Worm (Caenorhabditis elegans) whole organism, L2 larva: Measurements from ENCODE around the gene hid-1.

Experiments used
- F13H6.1 ChIP-seq: sonication (generic microtip); optimal IDR thresholded peaks from 2 replicates; lab custom pipeline; 2016; ENCODE audit warnings: missing genetic modification characterization, missing compliant biosample characterization
- Y55F3AM.14 ChIP-seq: fragments of 200-800 bp; sonication (Bioruptor generic); optimal IDR thresholded peaks from 2 replicates; lab custom pipeline; 2018; ENCODE audit warnings: mild to moderate bottlenecking, missing genetic modification characterization, missing compliant biosample characterization
- ZK546.5 ChIP-seq: sonication (generic microtip); optimal IDR thresholded peaks from 2 replicates; lab custom pipeline; 2017; ENCODE audit warnings: missing biosample characterization, missing genetic modification characterization
- aly-2 ChIP-seq: fragments of 150-350 bp; optimal IDR thresholded peaks from 2 replicates; lab custom pipeline; 2014; ENCODE audit warnings: missing biosample characterization, missing genetic modification characterization
- blmp-1 ChIP-seq: sonication (generic microtip); optimal IDR thresholded peaks from 2 replicates; lab custom pipeline; 2017; ENCODE audit warnings: missing genetic modification characterization, mild to moderate bottlenecking, missing compliant biosample characterization, antibody characterized with exemption, moderate library complexity; ENCODE audit not compliant: insufficient read depth
- ceh-82 ChIP-seq: fragments of 150-350 bp; optimal IDR thresholded peaks from 2 replicates; lab custom pipeline; 2014; ENCODE audit warnings: missing biosample characterization, missing genetic modification characterization
- crh-2 ChIP-seq: sonication (generic microtip); optimal IDR thresholded peaks from 2 replicates; lab custom pipeline; 2017; ENCODE audit warnings: missing biosample characterization, missing genetic modification characterization
- egl-27 ChIP-seq: sonication (generic microtip); optimal IDR thresholded peaks from 3 replicates; lab custom pipeline; 2017; ENCODE audit warnings: missing biosample characterization, missing genetic modification reagents, missing genetic modification characterization
- fos-1 ChIP-seq: fragments of 150-350 bp; optimal IDR thresholded peaks from 2 replicates; lab custom pipeline; 2014; ENCODE audit warnings: missing biosample characterization, missing genetic modification characterization
- gmeb-1 ChIP-seq: fragments of 150-350 bp; optimal IDR thresholded peaks from 2 replicates; lab custom pipeline; 2014; ENCODE audit warnings: missing biosample characterization, missing genetic modification characterization
- lin-11 ChIP-seq: fragments of 150-350 bp; sonication (generic microtip); optimal IDR thresholded peaks from 2 replicates; lab custom pipeline; 2014; ENCODE audit warnings: missing biosample characterization, missing genetic modification characterization, inconsistent platforms, mixed read lengths
- lin-13 ChIP-seq: fragments of 150-350 bp; optimal IDR thresholded peaks from 2 replicates; lab custom pipeline; 2014; ENCODE audit warnings: missing biosample characterization, missing genetic modification reagents, missing genetic modification characterization
- lsy-2 ChIP-seq, 2 experiments: fragments of 150-350 bp in 1 of 2; sonication (generic microtip) in 1 of 2; optimal IDR thresholded peaks; 2 replicates each; lab custom pipeline; 2014 to 2017; ENCODE audit warnings: missing biosample characterization in 2 of 2, missing genetic modification characterization in 2 of 2
- nhr-11 ChIP-seq: fragments of 150-350 bp; optimal IDR thresholded peaks from 2 replicates; lab custom pipeline; 2014; ENCODE audit warnings: missing biosample characterization, missing genetic modification characterization
- nhr-21 ChIP-seq: fragments of 150-350 bp; optimal IDR thresholded peaks from 2 replicates; lab custom pipeline; 2014; ENCODE audit warnings: missing biosample characterization, missing genetic modification characterization
- nhr-23 ChIP-seq: fragments of 150-350 bp; optimal IDR thresholded peaks from 2 replicates; lab custom pipeline; 2014; ENCODE audit warnings: missing biosample characterization, missing genetic modification reagents, missing genetic modification characterization
- nhr-237 ChIP-seq: fragments of 150-350 bp; optimal IDR thresholded peaks from 2 replicates; lab custom pipeline; 2014; ENCODE audit warnings: missing biosample characterization, missing genetic modification characterization
- nhr-6 ChIP-seq: fragments of 150-350 bp; optimal IDR thresholded peaks from 2 replicates; lab custom pipeline; 2014; ENCODE audit warnings: missing biosample characterization, missing genetic modification characterization
- sem-4 ChIP-seq: fragments of 150-350 bp; optimal IDR thresholded peaks from 2 replicates; lab custom pipeline; 2014; ENCODE audit warnings: missing biosample characterization, missing genetic modification reagents, missing genetic modification characterization
- sma-3 ChIP-seq: sonication (generic microtip); optimal IDR thresholded peaks from 2 replicates; lab custom pipeline; 2016; ENCODE audit warnings: missing genetic modification reagents, missing genetic modification characterization, missing compliant biosample characterization
- sma-9 ChIP-seq, 2 experiments: fragments of 150-350 bp in 1 of 2; sonication (generic microtip) in 1 of 2; optimal IDR thresholded peaks; 2 replicates each; lab custom pipeline; 2014 to 2016; ENCODE audit warnings: missing genetic modification characterization in 2 of 2, mild to moderate bottlenecking in 1 of 2, missing biosample characterization in 1 of 2, missing compliant biosample characterization in 1 of 2, missing genetic modification reagents in 1 of 2, moderate library complexity in 1 of 2
- unc-39 ChIP-seq: fragments of 150-350 bp; optimal IDR thresholded peaks from 2 replicates; lab custom pipeline; 2014; ENCODE audit warnings: missing biosample characterization, missing genetic modification characterization
- unc-55 ChIP-seq: fragments of 150-350 bp; sonication (generic microtip); optimal IDR thresholded peaks from 3 replicates; lab custom pipeline; 2014; ENCODE audit warnings: missing biosample characterization, missing genetic modification reagents, missing genetic modification characterization
- zag-1 ChIP-seq: fragments of 150-350 bp; optimal IDR thresholded peaks from 2 replicates; lab custom pipeline; 2014; ENCODE audit warnings: missing biosample characterization, missing genetic modification characterization

Gene hid-1

DNA sequence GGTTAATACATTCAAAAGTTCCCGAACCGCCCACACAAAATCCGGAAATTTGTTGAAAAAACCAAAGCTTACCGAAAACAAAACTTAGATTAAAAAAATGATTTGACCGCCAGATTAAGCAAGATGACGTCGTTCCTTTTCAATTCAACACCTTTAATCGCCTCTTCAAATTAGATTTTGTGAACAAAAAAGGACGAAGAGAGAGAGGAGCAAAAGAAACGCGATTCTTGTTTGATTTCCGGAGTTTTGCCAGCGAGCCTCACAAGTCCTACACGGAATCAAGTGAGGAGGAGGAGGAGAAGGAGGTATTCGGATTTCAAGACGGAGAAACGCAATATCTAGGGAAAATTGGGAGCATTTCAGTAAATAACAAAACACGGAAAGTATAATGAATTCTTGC is 31.4 kb upstream of the hid-1 start:
- no peak for TF ChIP-seq sem-4 (tag; lab: Kevin White, UChicago)
- TF ChIP-seq nhr-23 (tag; lab: Kevin White, UChicago), result no peak
- TF ChIP-seq nhr-237, result no peak
- TF ChIP-seq fos-1 (tag; lab: Kevin White, UChicago), result no peak

DNA sequence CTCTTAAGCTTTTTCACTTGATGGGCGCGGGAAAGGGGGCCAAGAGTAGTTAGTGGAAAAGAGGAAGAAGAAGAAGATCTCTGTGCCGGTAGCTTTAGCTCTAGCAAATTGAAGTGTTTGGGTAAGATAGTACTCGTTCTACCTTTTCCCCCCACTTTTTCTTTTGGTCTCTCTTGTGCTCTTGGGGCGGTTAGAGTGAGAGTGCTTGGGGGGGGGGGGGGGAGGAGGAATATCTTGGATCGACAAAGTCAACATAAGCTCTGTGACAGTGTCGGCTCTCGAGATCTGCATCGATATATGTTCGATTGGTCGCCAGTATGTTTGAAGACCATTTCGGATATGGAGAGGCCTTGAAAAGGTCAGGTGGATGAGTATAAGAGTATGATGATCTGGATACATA is 29.1 kb upstream of the hid-1 start, which contains the start of gene fox-1:
TSS of gene fox-1 (minus strand) at position 101 of the 400 bp plus-strand sequence.
- TF ChIP-seq sem-4 (tag; lab: Kevin White, UChicago), result no peak
- TF ChIP-seq egl-27 (tag; lab: Kevin White, UChicago), result no peak
- TF ChIP-seq nhr-11 (tag; lab: Kevin White, UChicago), result no peak
- TF ChIP-seq blmp-1 (tag; lab: Kevin White, UChicago), result no peak
- TF ChIP-seq, all 48 proteins: peak for 0

DNA sequence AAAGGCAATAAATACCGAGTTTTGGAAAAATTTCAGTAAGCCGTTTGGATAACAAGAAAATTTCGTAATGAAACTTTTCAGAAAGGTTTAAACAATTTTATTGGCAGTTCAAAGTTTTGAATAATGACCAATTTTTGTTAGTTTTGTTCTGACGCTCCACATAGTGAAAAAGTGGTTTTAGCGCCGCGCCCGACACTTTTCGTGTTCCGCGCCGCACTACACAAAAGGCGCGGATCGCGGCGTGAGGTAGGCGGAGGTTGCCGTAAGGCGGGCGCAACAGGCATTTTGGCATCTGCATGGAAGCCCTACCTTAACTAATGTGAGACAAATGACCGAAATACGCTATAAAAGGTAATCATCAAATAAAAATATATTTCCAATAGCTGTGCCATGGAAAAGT is 27.1 kb upstream of the hid-1 start:
- TF ChIP-seq sma-9 (GFP tag; optimal IDR thresholded peaks at IDR 0.05; lab: Kevin White, UChicago), result no peak
- no peak for TF ChIP-seq sma-9 (tag; optimal IDR thresholded peaks at IDR 0.05; lab: Kevin White, UChicago)
- no peak for TF ChIP-seq nhr-21 (tag; lab: Kevin White, UChicago)
- no peak for TF ChIP-seq Y55F3AM.14 (GFP tag; lab: Kevin White, UChicago)
- TF ChIP-seq nhr-23 (tag; lab: Kevin White, UChicago), result no peak
- TF ChIP-seq ZK546.5 (tag; lab: Kevin White, UChicago), result no peak
- no peak for TF ChIP-seq aly-2 (tag; lab: Kevin White, UChicago)
- TF ChIP-seq F13H6.1 (tag; lab: Kevin White, UChicago), result no peak
- TF ChIP-seq egl-27 (tag; lab: Kevin White, UChicago), result no peak
- no peak for TF ChIP-seq lin-11 (tag; lab: Kevin White, UChicago)
- TF ChIP-seq unc-39, result no peak

DNA sequence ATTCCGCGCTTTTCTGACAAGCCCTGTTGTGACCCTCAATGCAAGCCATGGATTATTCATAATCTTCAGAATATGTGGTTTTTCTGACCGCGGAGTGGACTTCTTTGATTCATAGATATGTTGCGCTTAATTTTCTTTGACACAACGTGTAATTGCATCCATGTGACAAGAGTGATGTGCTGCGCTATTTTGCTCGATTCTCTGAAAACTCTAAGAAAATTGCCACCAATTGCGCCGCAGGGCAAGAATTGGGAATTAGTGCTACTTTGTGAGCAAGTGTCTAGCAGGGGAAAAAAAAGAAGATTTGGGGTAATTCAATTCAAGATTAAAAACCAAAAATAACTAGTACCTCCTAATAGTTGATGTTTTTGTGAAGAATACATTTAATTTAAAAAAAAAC is 24.8 kb upstream of the hid-1 start:
- TF ChIP-seq sma-9 (GFP tag; optimal IDR thresholded peaks at IDR 0.05; lab: Kevin White, UChicago) (peak; percentile 1), sma-9 (tag; optimal IDR thresholded peaks at IDR 0.05; lab: Kevin White, UChicago) (no peak), sma-3 (GFP tag; lab: Kevin White, UChicago) (no peak), egl-27 (tag; lab: Kevin White, UChicago) (no peak)

DNA sequence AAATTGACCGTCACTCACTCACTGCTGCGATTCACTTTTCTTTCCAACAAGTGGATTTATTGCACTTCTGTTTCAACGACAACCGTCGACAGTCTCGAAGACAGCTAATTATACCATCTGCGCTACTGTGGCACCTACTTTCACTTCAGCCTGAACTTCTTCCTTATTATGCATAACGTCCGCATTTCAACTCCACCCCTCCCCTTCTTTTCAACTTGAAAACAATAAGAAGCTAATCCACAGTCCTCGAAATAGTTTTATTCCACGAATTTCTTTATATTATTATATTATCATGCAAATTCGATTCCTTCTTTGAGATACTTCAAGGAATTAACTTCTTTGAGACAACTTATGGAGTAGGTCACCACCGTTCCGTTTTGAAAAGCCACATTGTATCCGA is 17.5 kb upstream of the hid-1 start, which contains the start of gene R04B3.1:
TSS of gene R04B3.1 (minus strand) at position 101 of the 400 bp plus-strand sequence.
- TF ChIP-seq sem-4 (tag; lab: Kevin White, UChicago) (no peak), blmp-1 (tag; lab: Kevin White, UChicago) (peak; percentile 4), lin-11 (tag; lab: Kevin White, UChicago) (no peak)
- TF ChIP-seq, all 48 proteins: peak for 1

DNA sequence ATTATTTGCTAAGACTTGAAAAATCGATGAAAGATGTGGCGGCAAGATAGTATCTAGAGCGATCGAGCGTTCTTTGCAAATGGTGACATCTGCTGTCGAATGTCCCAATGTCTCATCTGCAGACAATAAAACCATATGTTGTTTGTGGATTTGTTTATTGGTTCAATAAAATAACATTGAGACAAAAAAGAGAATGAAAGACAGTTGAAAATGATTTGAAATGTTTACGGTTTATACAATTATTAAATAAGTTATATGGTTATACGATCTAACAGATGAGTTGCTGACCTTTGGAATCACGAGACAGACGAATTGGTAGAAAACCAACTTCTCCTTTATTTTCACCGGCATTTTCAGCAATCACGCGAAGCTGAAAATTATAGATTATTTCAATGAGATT is 15.2 kb upstream of the hid-1 start, which contains the start of gene R04B3.2:
TSS of gene R04B3.2 (minus strand) at position 101 of the 400 bp plus-strand sequence.
- no peak for TF ChIP-seq gmeb-1 (tag; lab: Kevin White, UChicago)
- no peak for TF ChIP-seq zag-1 (tag; lab: Kevin White, UChicago)

DNA sequence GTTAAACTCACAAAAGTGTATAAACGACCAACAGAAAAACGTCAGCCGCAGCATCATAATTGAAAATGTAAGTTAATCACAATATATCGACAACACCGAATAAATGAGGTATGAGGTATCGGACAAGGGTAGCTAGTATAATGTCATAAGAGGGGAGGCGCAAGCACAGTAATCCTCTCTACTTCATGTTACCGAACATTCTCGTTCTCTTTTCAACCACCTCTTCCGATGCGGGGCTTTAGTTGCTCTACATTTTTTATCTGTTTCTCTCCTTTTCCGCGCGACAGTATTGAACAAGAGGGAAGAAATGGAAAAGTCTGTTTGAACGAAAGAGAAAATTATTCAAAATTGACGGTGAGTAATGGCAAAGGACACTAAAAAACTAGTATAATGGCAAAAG is 13.0 kb upstream of the hid-1 start, which contains the start of gene R04B3.3:
TSS of gene R04B3.3 (minus strand) at position 101 of the 400 bp plus-strand sequence.
- no peak for TF ChIP-seq zag-1 (tag; lab: Kevin White, UChicago)
- TF ChIP-seq unc-55 (GFP tag; lab: Kevin White, UChicago), result no peak
- no peak for TF ChIP-seq gmeb-1 (tag; lab: Kevin White, UChicago)
- TF ChIP-seq nhr-6, result no peak

DNA sequence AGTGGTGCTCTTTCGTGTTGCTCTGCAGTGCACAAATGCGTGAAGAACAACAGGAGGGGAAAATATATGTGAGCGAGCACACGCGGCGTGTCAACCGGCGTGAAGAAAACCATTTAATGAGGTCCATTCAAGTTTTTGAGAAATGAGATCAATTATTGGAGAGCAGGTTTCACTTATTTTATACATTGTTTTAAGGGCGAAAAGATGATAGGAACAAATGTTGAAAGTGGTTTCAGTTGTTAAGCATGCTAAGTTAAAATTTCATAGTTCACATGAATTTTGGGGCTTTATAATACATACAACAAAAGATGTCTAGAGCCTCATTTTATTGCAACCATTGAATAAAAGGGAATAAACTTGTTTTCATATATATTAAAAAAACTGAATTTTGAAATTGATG is 10.0 kb upstream of the hid-1 start, which contains the start of gene K02E10.5:
TSS of gene K02E10.5 (minus strand) at position 101 of the 400 bp plus-strand sequence.
- no peak for TF ChIP-seq blmp-1 (tag; lab: Kevin White, UChicago)
- no peak for TF ChIP-seq lsy-2 (tag; optimal IDR thresholded peaks at IDR 0.05; lab: Kevin White, UChicago)
- TF ChIP-seq nhr-23 (tag; lab: Kevin White, UChicago), result no peak
- TF ChIP-seq lin-13 (GFP tag; lab: Kevin White, UChicago), result no peak
- TF ChIP-seq crh-2 (tag; lab: Kevin White, UChicago), result no peak
- TF ChIP-seq ceh-82 (tag; lab: Kevin White, UChicago), result no peak
